Worm (Caenorhabditis elegans): Measurements from ENCODE around the gene nasp-1.

- TF ChIP-seq tbx-37 (GFP tag; conservative IDR thresholded peaks at IDR 0.05): no peak
- TF ChIP-seq ama-1 (optimal IDR thresholded peaks at IDR 0.05): no peak
Measured at ce11 chrII:11149866-11150685, 43.7 kb downstream of the nasp-1 start.
